Fruit fly (Drosophila melanogaster) whole organism, pupa: ENCODE results near the gene ast.

ENCODE experiments used
- CG10348 ChIP-seq: fragments of 200-800 bp; sonication (Bioruptor generic); IDR thresholded peaks from 2 replicates; pipeline ENCODE4 v1.3.6; 2022; ENCODE audit warnings: missing biosample characterization, missing genetic modification characterization
- CG12605 ChIP-seq: fragments of 200-800 bp; sonication (Bioruptor generic); IDR thresholded peaks from 2 replicates; pipeline ENCODE4 v1.3.6; 2022; ENCODE audit warnings: missing biosample characterization, missing genetic modification characterization
- CG13204 ChIP-seq: fragments of 200-800 bp; sonication (Bioruptor generic); optimal IDR thresholded peaks from 2 replicates; lab custom pipeline; 2018; ENCODE audit warnings: missing biosample characterization, mild to moderate bottlenecking, missing genetic modification characterization, moderate library complexity
- CG14655 ChIP-seq: fragments of 200-800 bp; sonication (Bioruptor generic); optimal IDR thresholded peaks from 3 replicates; lab custom pipeline; 2017; ENCODE audit warnings: mild to moderate bottlenecking, missing biosample characterization, missing genetic modification reagents, missing genetic modification characterization
- CG15710 ChIP-seq: fragments of 200-800 bp; sonication (Bioruptor generic); optimal IDR thresholded peaks from 2 replicates; lab custom pipeline; 2018; ENCODE audit warnings: missing biosample characterization, mild to moderate bottlenecking, missing genetic modification characterization, moderate library complexity
- CG17806 ChIP-seq: fragments of 200-800 bp; sonication (Bioruptor generic); optimal IDR thresholded peaks from 2 replicates; lab custom pipeline; 2018; ENCODE audit warnings: missing biosample characterization, mild to moderate bottlenecking, missing genetic modification characterization, moderate library complexity
- CG32121 ChIP-seq: fragments of 200-800 bp; sonication (Bioruptor generic); IDR thresholded peaks from 2 replicates; pipeline ENCODE4 v1.3.6; 2022; ENCODE audit warnings: missing biosample characterization, missing genetic modification characterization
- CG34367 ChIP-seq: fragments of 200-800 bp; sonication (Bioruptor generic); optimal IDR thresholded peaks from 2 replicates; lab custom pipeline; 2018; ENCODE audit warnings: missing biosample characterization, mild to moderate bottlenecking, missing genetic modification characterization
- CG4496 ChIP-seq: fragments of 200-800 bp; sonication (Bioruptor generic); IDR thresholded peaks from 3 replicates; pipeline ENCODE4 v1.3.6; 2022; ENCODE audit warnings: missing biosample characterization, missing genetic modification characterization
- CG8159 ChIP-seq: fragments of 200-800 bp; sonication (Bioruptor generic); optimal IDR thresholded peaks from 3 replicates; lab custom pipeline; 2018; ENCODE audit warnings: missing biosample characterization, mild to moderate bottlenecking, missing genetic modification characterization, moderate library complexity
- CG8301 ChIP-seq: fragments of 200-800 bp; sonication (Bioruptor generic); optimal IDR thresholded peaks from 2 replicates; lab custom pipeline; 2018; ENCODE audit warnings: missing biosample characterization, mild to moderate bottlenecking, missing genetic modification characterization
- CG9948 ChIP-seq: fragments of 200-800 bp; sonication (Bioruptor generic); optimal IDR thresholded peaks from 2 replicates; lab custom pipeline; 2018; ENCODE audit warnings: missing biosample characterization, mild to moderate bottlenecking, missing genetic modification characterization, moderate library complexity
- D1 ChIP-seq: fragments of 200-800 bp; sonication (Bioruptor generic); optimal IDR thresholded peaks from 2 replicates; lab custom pipeline; 2018; ENCODE audit warnings: missing biosample characterization, mild to moderate bottlenecking, missing genetic modification characterization, moderate library complexity
- EcR ChIP-seq: fragments of 200-800 bp; sonication (Bioruptor generic); optimal IDR thresholded peaks from 3 replicates; lab custom pipeline; 2019; ENCODE audit warnings: missing biosample characterization, missing genetic modification characterization, mild to moderate bottlenecking, moderate library complexity, missing genetic modification reagents
- Ets98B ChIP-seq: fragments of 200-800 bp; sonication (Bioruptor generic); IDR thresholded peaks from 2 replicates; pipeline ENCODE4 v1.3.6; 2022; ENCODE audit warnings: missing biosample characterization, missing genetic modification characterization
- Pif1A ChIP-seq: fragments of 200-800 bp; sonication (Bioruptor generic); optimal IDR thresholded peaks from 3 replicates; lab custom pipeline; 2016; ENCODE audit warnings: missing biosample characterization, missing genetic modification characterization
- Pif1B ChIP-seq: fragments of 200-800 bp; sonication (Bioruptor generic); optimal IDR thresholded peaks from 3 replicates; lab custom pipeline; 2016; ENCODE audit warnings: missing biosample characterization, missing genetic modification characterization
- Snoo ChIP-seq: fragments of 200-800 bp; sonication (Bioruptor generic); optimal IDR thresholded peaks from 3 replicates; lab custom pipeline; 2017; ENCODE audit warnings: missing biosample characterization, mild to moderate bottlenecking, missing genetic modification characterization, inconsistent platforms
- fd96Ca ChIP-seq: fragments of 200-800 bp; sonication (Bioruptor generic); IDR thresholded peaks from 3 replicates; pipeline ENCODE4 v1.3.6; 2022; ENCODE audit warnings: missing biosample characterization, missing genetic modification characterization
- gl ChIP-seq: fragments of 200-800 bp; sonication (Bioruptor generic); optimal IDR thresholded peaks from 2 replicates; lab custom pipeline; 2018; ENCODE audit warnings: missing biosample characterization, mild to moderate bottlenecking, missing genetic modification characterization
- rn ChIP-seq: fragments of 200-800 bp; sonication (Bioruptor generic); IDR thresholded peaks from 2 replicates; pipeline ENCODE4 v1.3.6; 2022; ENCODE audit warnings: missing biosample characterization, missing genetic modification characterization

The ast gene

DNA sequence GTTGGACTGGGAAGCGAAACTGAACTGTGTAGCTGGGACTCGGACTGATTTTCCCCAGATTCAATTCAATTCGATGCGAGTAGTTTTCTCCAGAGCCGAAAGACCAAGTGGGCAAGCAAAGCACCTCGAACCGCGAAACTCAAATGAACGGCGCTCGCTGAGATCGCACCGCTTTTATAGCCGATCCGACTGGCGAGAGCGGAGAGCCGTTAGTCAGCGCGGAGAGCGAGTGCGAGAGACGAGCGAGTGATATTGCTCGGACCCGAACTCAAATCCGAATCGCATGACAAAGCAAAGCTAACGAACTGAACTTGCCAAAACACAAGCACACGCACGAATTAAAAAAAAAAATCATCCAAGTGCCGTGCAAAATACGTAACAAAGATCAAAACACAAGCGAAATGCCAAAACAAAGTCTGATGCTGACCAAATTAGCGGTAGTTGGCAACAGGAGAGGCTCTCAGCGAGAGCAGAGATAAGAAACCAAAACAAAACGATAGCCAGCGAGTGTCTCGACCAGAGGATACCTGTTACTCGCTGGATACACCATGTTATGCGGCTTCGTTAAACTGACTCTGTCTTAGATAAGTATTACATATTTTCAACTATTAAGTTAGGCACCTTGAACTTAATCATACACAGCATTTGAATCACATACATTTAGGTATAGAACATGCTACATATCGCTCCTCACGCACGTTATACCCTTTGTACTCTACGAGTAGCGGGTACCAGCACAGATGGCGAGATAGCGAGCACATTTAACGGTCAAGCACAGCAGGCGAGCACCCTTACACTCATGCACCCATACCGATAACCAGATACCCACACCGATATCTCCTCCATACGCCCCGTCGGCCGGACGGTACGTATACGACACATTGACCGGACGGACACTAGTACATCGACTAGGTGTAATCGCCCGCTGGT lies 41.4 kb downstream of the ast start:
- peak; percentile 41 for TF ChIP-seq CG34367 (tag; lab: Kevin White, UChicago)
- TF ChIP-seq CG15710 (tag; lab: Kevin White, UChicago), result peak; percentile 62
- TF ChIP-seq CG8301 (tag; lab: Kevin White, UChicago), result peak; percentile 74
- TF ChIP-seq CG8159, result peak; percentile 71
- TF ChIP-seq gl (tag; lab: Kevin White, UChicago), result peak; percentile 36
- TF ChIP-seq CG32121 (GFP tag; lab: Robert Waterston, UW), result peak; percentile 71
- peak; percentile 61 for TF ChIP-seq CG17806 (tag; lab: Kevin White, UChicago)
- no peak for TF ChIP-seq CG13204
- peak; percentile 78 for TF ChIP-seq EcR (GFP tag; lab: Kevin White, UChicago)
- TF ChIP-seq Ets98B (GFP tag; lab: Robert Waterston, UW), result peak; percentile 58
- peak; percentile 59 for TF ChIP-seq Pif1A
- peak; percentile 80 for TF ChIP-seq CG4496 (GFP tag; lab: Robert Waterston, UW)
- TF ChIP-seq CG9948 (tag; lab: Kevin White, UChicago), result peak; percentile 46
- TF ChIP-seq CG12605 (GFP tag; lab: Robert Waterston, UW), result peak; percentile 73
- TF ChIP-seq rn (GFP tag; lab: Robert Waterston, UW), result peak; percentile 57
- TF ChIP-seq D1, result no peak
- TF ChIP-seq Pif1B (GFP tag; lab: Kevin White, UChicago), result peak; percentile 70
- peak; percentile 88 for TF ChIP-seq fd96Ca (GFP tag; lab: Robert Waterston, UW)
- TF ChIP-seq CG10348, result peak; percentile 45; the same call in 1 of the 2 replicates
- TF ChIP-seq CG14655 (GFP tag; lab: Kevin White, UChicago), result peak; percentile 75
- peak; percentile 73 for TF ChIP-seq Snoo

DNA sequence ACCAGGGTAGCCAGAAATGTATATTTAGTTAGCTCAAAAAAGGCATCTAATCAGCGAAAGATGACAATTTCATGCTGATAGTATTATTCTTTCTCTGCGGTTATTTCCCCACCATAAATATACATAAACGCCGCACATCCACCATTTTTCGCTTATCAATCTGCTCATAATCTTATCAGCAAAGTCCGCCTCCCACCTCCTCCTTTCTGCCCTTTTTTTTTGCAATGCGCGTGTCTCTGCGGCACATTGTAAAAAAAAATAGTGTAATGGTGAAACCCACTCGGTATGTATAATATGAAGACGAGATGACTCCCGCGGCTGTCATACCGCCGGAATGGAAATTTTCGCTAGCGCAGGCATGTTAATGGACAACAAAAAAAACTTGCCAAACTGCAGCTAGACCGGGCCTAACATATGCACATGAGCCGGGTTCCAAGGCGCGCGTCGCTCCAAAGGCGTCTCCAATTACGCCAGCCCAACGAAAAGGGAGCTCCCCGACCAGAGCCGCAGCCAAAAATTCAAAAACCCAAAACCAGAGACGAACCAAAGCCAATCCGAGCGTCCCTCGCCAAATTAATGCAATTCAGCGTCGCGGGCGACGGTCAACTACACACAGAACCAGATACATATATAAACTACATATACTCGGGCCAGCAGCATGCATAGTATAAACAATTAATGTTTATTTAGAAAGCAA lies 42.6 kb downstream of the ast start:
- TF ChIP-seq Snoo (no peak), CG4496 (GFP tag; lab: Robert Waterston, UW) (peak; percentile 54; the same call in 1 of the 3 replicates), CG14655 (GFP tag; lab: Kevin White, UChicago) (peak; percentile 24), Ets98B (GFP tag; lab: Robert Waterston, UW) (no peak)
- TF ChIP-seq, all 21 proteins: peak for 2

DNA sequence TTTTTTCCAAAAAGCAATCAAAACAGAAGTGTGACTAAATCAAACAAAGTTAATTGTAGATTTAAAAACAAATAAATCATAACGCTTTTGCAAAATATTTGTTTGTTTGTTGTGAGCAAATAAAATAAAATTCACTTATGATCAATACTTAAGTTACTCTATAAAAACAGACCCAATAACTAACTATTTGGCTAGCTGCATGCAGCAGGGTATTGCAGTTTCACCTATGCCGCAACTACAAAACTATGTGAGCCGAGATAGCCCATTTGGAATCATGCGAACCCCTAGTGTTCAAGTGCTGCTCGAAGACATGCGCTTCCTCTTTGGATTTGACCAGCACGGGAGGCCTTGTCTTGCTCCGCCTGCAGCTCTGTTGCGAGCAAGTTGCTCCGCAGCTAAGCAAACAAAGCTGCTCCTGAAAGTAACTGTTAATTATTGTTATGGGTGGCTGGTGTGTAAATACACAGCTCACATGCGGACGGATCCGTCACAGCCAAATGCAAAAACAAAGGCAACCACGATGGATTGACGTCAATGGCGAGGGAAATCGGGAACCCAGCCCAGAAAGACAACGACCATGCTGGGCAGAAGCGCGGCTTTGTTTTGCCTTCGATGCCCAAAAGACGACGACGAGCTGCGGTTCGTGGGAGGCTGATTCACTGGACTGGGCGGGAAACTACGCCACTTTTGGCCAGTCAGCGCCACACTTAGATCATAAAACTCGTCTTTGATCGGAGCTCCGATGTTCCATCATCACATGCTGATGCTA lies 44.4 kb downstream of the ast start:
- no peak for TF ChIP-seq CG9948 (tag; lab: Kevin White, UChicago)
- no peak for TF ChIP-seq CG4496 (GFP tag; lab: Robert Waterston, UW)
- no peak for TF ChIP-seq CG14655 (GFP tag; lab: Kevin White, UChicago)
- TF ChIP-seq gl (tag; lab: Kevin White, UChicago), result no peak

dm6 chr2L:1122711-1122960 lies 44.9 kb downstream of the ast start:
- TF ChIP-seq CG34367 (tag; lab: Kevin White, UChicago), result no peak
- no peak for TF ChIP-seq CG17806 (tag; lab: Kevin White, UChicago)
- no peak for TF ChIP-seq CG14655 (GFP tag; lab: Kevin White, UChicago)
- no peak for TF ChIP-seq D1
- no peak for TF ChIP-seq CG15710 (tag; lab: Kevin White, UChicago)
- no peak for TF ChIP-seq CG10348
- no peak for TF ChIP-seq Pif1B (GFP tag; lab: Kevin White, UChicago)
- no peak for TF ChIP-seq Snoo
- TF ChIP-seq CG9948 (tag; lab: Kevin White, UChicago), result no peak
- TF ChIP-seq CG12605 (GFP tag; lab: Robert Waterston, UW), result no peak
- no peak for TF ChIP-seq Pif1A
- TF ChIP-seq gl (tag; lab: Kevin White, UChicago), result no peak
- TF ChIP-seq CG13204, result no peak
- no peak for TF ChIP-seq rn (GFP tag; lab: Robert Waterston, UW)

DNA sequence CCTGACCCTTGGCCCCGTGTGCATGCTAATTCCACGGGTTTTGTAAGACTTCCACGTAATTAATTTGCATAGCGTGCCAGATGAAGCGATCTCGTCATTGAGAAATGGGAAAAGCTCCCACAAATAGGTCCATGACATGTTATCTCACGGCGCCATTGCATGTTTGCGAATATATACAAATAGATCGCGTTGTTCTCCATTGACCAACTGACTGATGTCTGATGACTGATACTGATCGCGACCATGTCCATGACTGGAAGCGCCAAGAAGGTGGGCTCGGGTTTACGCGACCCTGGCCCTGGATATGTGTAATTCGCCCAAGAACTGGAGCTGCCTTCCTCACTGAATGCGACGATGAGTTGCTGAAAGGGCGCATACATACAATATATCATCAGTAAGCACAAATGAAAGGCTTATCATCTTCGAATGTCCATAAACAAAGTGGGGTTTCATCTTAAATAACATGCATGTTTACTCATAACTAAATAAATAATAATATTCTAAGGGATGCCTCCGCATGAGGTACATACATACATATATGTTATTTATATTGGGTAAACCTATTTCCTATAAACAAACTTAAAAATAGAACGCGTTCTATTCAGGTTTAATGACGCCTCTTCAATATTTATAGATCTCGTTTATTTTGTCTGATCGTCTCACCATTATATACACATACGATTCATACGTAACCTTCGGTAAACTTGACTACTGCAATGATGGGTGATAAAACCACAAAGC lies 45.5 kb downstream of the ast start:
- TF ChIP-seq CG8301 (tag; lab: Kevin White, UChicago), result no peak
- TF ChIP-seq EcR (GFP tag; lab: Kevin White, UChicago), result peak; percentile 70
